Worm (Caenorhabditis elegans) whole organism, L4/young adult: ENCODE measurements around the gene twk-9.

Source experiments
- W03F9.2 ChIP-seq: fragments of 150-350 bp; optimal IDR thresholded peaks from 2 replicates; lab custom pipeline; 2014; ENCODE audit warnings: missing biosample characterization, missing genetic modification characterization
- dao-5 ChIP-seq: sonication (generic microtip); optimal IDR thresholded peaks from 2 replicates; lab custom pipeline; 2016; ENCODE audit warnings: missing genotype, missing genetic modification characterization, moderate library complexity, missing compliant biosample characterization

- no peak for TF ChIP-seq W03F9.2 (tag; lab: Kevin White, UChicago)
- TF ChIP-seq dao-5 = no peak
Observed at ce11 chrIV:9654017-9654416, 39.0 kb upstream of the twk-9 start, which contains the start of gene F58G6.7.
